Worm (Caenorhabditis elegans) whole organism, L4 larva: ENCODE measurements around the gene mpz-1.

Experiments used
- F10B5.3 ChIP-seq: sonication (generic microtip); optimal IDR thresholded peaks from 2 replicates; lab custom pipeline; 2016; ENCODE audit warnings: mild to moderate bottlenecking, missing genetic modification characterization, missing compliant biosample characterization
- ces-1 ChIP-seq: fragments of 150-350 bp; sonication (generic microtip); optimal IDR thresholded peaks from 4 replicates; lab custom pipeline; 2014; ENCODE audit warnings: missing biosample characterization, missing genetic modification reagents, missing genetic modification characterization
- pqm-1 ChIP-seq: sonication (generic microtip); optimal IDR thresholded peaks from 2 replicates; lab custom pipeline; 2017; ENCODE audit warnings: missing biosample characterization, missing genetic modification characterization
- skn-1 ChIP-seq: fragments of 150-350 bp; optimal IDR thresholded peaks from 2 replicates; lab custom pipeline; 2014; ENCODE audit warnings: missing biosample characterization, missing genetic modification characterization

ce11 chrII:10820679-10821078 lies 42.8 kb upstream of the mpz-1 start, which contains the start of gene ech-4:
- TF ChIP-seq F10B5.3 (tag; lab: Kevin White, UChicago) (no peak), ces-1 (GFP tag; lab: Kevin White, UChicago) (no peak), pqm-1 (tag; lab: Kevin White, UChicago) (peak; percentile 9), skn-1 (tag; lab: Kevin White, UChicago) (no peak)
